Worm (Caenorhabditis elegans): ENCODE data around the gene F14D2.15.

F14D2.15 gene

ce11 chrII:3373875-3374274 lies 30.3 kb upstream of the F14D2.15 start:
- no peak for TF ChIP-seq fax-1 (tag; optimal IDR thresholded peaks at IDR 0.05)
- no peak for TF ChIP-seq F13H6.1 (tag; optimal IDR thresholded peaks at IDR 0.05)
- TF ChIP-seq ceh-48 (tag; optimal IDR thresholded peaks at IDR 0.05): peak; percentile 96
- peak; percentile 24 for TF ChIP-seq ceh-31 (tag; optimal IDR thresholded peaks at IDR 0.05)
- peak; percentile 43 for TF ChIP-seq unc-42 (tag; optimal IDR thresholded peaks at IDR 0.05)
- TF ChIP-seq nfya-1 (tag; optimal IDR thresholded peaks at IDR 0.05): peak; percentile 43

ce11 chrII:3371010-3371409 lies 27.4 kb upstream of the F14D2.15 start, which contains the start of gene bath-23:
Gene bath-23, plus strand, starts transcription at chrII:3371310.
- TF ChIP-seq sdc-2 (tag; optimal IDR thresholded peaks at IDR 0.05) (no peak), unc-3 (GFP tag; conservative IDR thresholded peaks at IDR 0.05) (no peak), unc-3 (tag; optimal IDR thresholded peaks at IDR 0.05) (no peak), syd-9 (tag; optimal IDR thresholded peaks at IDR 0.05) (no peak), ref-2 (tag; optimal IDR thresholded peaks at IDR 0.05) (no peak)

- TF ChIP-seq nfya-1 (tag; optimal IDR thresholded peaks at IDR 0.05) (peak; percentile 96), ceh-48 (tag; optimal IDR thresholded peaks at IDR 0.05) (no peak), ceh-22 (tag; optimal IDR thresholded peaks at IDR 0.05) (no peak), unc-86 (tag; optimal IDR thresholded peaks at IDR 0.05) (no peak), npax-4 (tag; optimal IDR thresholded peaks at IDR 0.05) (no peak)
These were observed 26.4 kb upstream of the F14D2.15 start, which contains the start of gene Y49F6C.8 for ce11 chrII:3370061-3370460. Gene Y49F6C.8, minus strand, starts transcription at chrII:3370111.

- TF ChIP-seq ets-4 (tag; optimal IDR thresholded peaks at IDR 0.05) (no peak), fkh-10 (GFP tag; optimal IDR thresholded peaks at IDR 0.05) (no peak), hlh-8 (tag; optimal IDR thresholded peaks at IDR 0.05) (no peak), fax-1 (tag; optimal IDR thresholded peaks at IDR 0.05) (no peak), npax-4 (tag; optimal IDR thresholded peaks at IDR 0.05) (no peak), ceh-22 (tag; optimal IDR thresholded peaks at IDR 0.05) (no peak), nhr-11 (tag; optimal IDR thresholded peaks at IDR 0.05) (no peak), hlh-6 (tag; optimal IDR thresholded peaks at IDR 0.05) (no peak), dmd-4 (tag; optimal IDR thresholded peaks at IDR 0.05; ENCODE audit: borderline replicate concordance) (no peak), pha-4 (tag; optimal IDR thresholded peaks at IDR 0.05) (no peak), ceh-30 (tag; optimal IDR thresholded peaks at IDR 0.05) (no peak), che-1 (tag; optimal IDR thresholded peaks at IDR 0.05) (no peak), elt-4 (tag; optimal IDR thresholded peaks at IDR 0.05) (no peak), K09A11.1 (tag; optimal IDR thresholded peaks at IDR 0.05; ENCODE audit: insufficient read depth) (no peak)
These were observed 24.5 kb upstream of the F14D2.15 start, which contains the start of gene Y49F6C.7 for ce11 chrII:3368097-3368496. Gene Y49F6C.7, minus strand, starts transcription at chrII:3368197.

ce11 chrII:3367100-3367499 lies 23.5 kb upstream of the F14D2.15 start, which contains the start of gene Y49F6C.6:
Gene Y49F6C.6, minus strand, starts transcription at chrII:3367200.
- TF ChIP-seq pax-1 (tag; optimal IDR thresholded peaks at IDR 0.05) (no peak), nfya-1 (tag; optimal IDR thresholded peaks at IDR 0.05) (no peak), ceh-14 (tag; optimal IDR thresholded peaks at IDR 0.05) (no peak), ama-1 (optimal IDR thresholded peaks at IDR 0.05) (no peak)

ce11 chrII:3358834-3359233 lies 15.2 kb upstream of the F14D2.15 start, which contains the start of the genes lido-14 and bath-27:
Gene lido-14, plus strand, starts transcription at chrII:3359134.
Gene bath-27, plus strand, starts transcription at chrII:3359139.
- no peak for TF ChIP-seq unc-55 (GFP tag; optimal IDR thresholded peaks at IDR 0.05)

- no peak for TF ChIP-seq fkh-10 (GFP tag; optimal IDR thresholded peaks at IDR 0.05)
- no peak for TF ChIP-seq ceh-19 (GFP tag; optimal IDR thresholded peaks at IDR 0.05)
- TF ChIP-seq eyg-1 (tag; optimal IDR thresholded peaks at IDR 0.05): no peak
- TF ChIP-seq tbx-2 (tag; optimal IDR thresholded peaks at IDR 0.05): no peak
- TF ChIP-seq odd-2 (tag; optimal IDR thresholded peaks at IDR 0.05): no peak
- no peak for TF ChIP-seq hlh-13 (GFP tag; optimal IDR thresholded peaks at IDR 0.05)
- no peak for TF ChIP-seq syd-9 (tag; optimal IDR thresholded peaks at IDR 0.05)
- TF ChIP-seq ets-4 (tag; optimal IDR thresholded peaks at IDR 0.05): no peak
- no peak for TF ChIP-seq ceh-48 (tag; optimal IDR thresholded peaks at IDR 0.05)
- TF ChIP-seq lin-11 (tag; optimal IDR thresholded peaks at IDR 0.05): no peak
- TF ChIP-seq ceh-22 (tag; optimal IDR thresholded peaks at IDR 0.05): no peak
- no peak for TF ChIP-seq unc-42 (tag; optimal IDR thresholded peaks at IDR 0.05)
- TF ChIP-seq ceh-34 (tag; optimal IDR thresholded peaks at IDR 0.05): no peak
- no peak for TF ChIP-seq ceh-45 (GFP tag; IDR thresholded peaks at IDR 0.05)
- TF ChIP-seq fkh-6 (tag; optimal IDR thresholded peaks at IDR 0.05): no peak
- TF ChIP-seq ceh-31 (tag; optimal IDR thresholded peaks at IDR 0.05): no peak
These were observed 6.2 kb upstream of the F14D2.15 start, which contains the start of gene F14D2.8 for ce11 chrII:3349820-3350291. Gene F14D2.8, minus strand, starts transcription at chrII:3349870.
